Worm (Caenorhabditis elegans) whole organism, L4/young adult: Measurements from ENCODE around the gene sym-1.

Source experiments
- W03F9.2 ChIP-seq: fragments of 150-350 bp; optimal IDR thresholded peaks from 2 replicates; lab custom pipeline; 2014; ENCODE audit warnings: missing biosample characterization, missing genetic modification characterization
- dao-5 ChIP-seq: sonication (generic microtip); optimal IDR thresholded peaks from 2 replicates; lab custom pipeline; 2016; ENCODE audit warnings: missing genotype, missing genetic modification characterization, moderate library complexity, missing compliant biosample characterization
- him-1 ChIP-seq: sonication (generic microtip); optimal IDR thresholded peaks from 2 replicates; lab custom pipeline; 2016; ENCODE audit warnings: missing genotype, missing genetic modification reagents, missing genetic modification characterization, missing compliant biosample characterization

ce11 chrX:14543224-14543623 lies 38.2 kb upstream of the sym-1 start, which contains the start of gene T24C2.3:
- no peak for TF ChIP-seq dao-5 (tag; lab: Kevin White, UChicago)
- no peak for TF ChIP-seq him-1
- no peak for TF ChIP-seq W03F9.2 (tag; lab: Kevin White, UChicago)
